Fruit fly (Drosophila melanogaster) whole organism, embryonic: ENCODE data around the gene CG31321.

ENCODE experiments used
- Antp ChIP-seq: fragments of 200-800 bp; sonication (Bioruptor generic); optimal IDR thresholded peaks from 3 replicates; lab custom pipeline; 2016; ENCODE audit warnings: missing biosample characterization, missing genetic modification characterization
- Awh ChIP-seq: fragments of 200-800 bp; sonication (Bioruptor generic); IDR thresholded peaks from 2 replicates; pipeline ENCODE4, ENCODE4 v1.3.6; 2022; ENCODE audit warnings: missing biosample characterization, missing genetic modification characterization
- Bgb ChIP-seq: fragments of 200-800 bp; sonication (Bioruptor generic); IDR thresholded peaks from 2 replicates; pipeline ENCODE4 v1.3.6; 2022; ENCODE audit warnings: missing biosample characterization, missing genetic modification characterization; ENCODE audit not compliant: partially characterized antibody
- CG10565 ChIP-seq: fragments of 200-800 bp; sonication (Bioruptor generic); optimal IDR thresholded peaks from 3 replicates; lab custom pipeline; 2016; ENCODE audit warnings: missing biosample characterization, mild to moderate bottlenecking, missing genetic modification characterization
- CG11093 ChIP-seq: fragments of 200-800 bp; sonication (Bioruptor generic); IDR thresholded peaks from 3 replicates; pipeline ENCODE4 v1.3.6; 2022; ENCODE audit warnings: missing biosample characterization, missing genetic modification characterization
- CG13287 ChIP-seq: fragments of 200-800 bp; sonication (Bioruptor generic); IDR thresholded peaks from 2 replicates; pipeline ENCODE4 v1.3.6; 2022; ENCODE audit warnings: missing biosample characterization, missing genetic modification characterization; ENCODE audit not compliant: partially characterized antibody
- CG15011 ChIP-seq: fragments of 200-800 bp; sonication (Bioruptor generic); optimal IDR thresholded peaks from 3 replicates; lab custom pipeline; 2018; ENCODE audit warnings: missing biosample characterization, mild to moderate bottlenecking, missing genetic modification characterization
- CG15479 ChIP-seq: fragments of 200-800 bp; sonication (Bioruptor generic); optimal IDR thresholded peaks from 3 replicates; lab custom pipeline; 2019; ENCODE audit warnings: missing biosample characterization, mild to moderate bottlenecking, missing genetic modification characterization, moderate library complexity
- CG15601 ChIP-seq: fragments of 200-800 bp; sonication (Bioruptor generic); optimal IDR thresholded peaks from 3 replicates; lab custom pipeline; 2019; ENCODE audit warnings: missing biosample characterization, mild to moderate bottlenecking, missing genetic modification characterization, moderate library complexity
- CG16813 ChIP-seq: fragments of 200-800 bp; sonication (Bioruptor generic); IDR thresholded peaks from 3 replicates; pipeline ENCODE4 v1.3.6; 2022; ENCODE audit warnings: missing biosample characterization, missing genetic modification characterization; ENCODE audit not compliant: partially characterized antibody
- CG17802 ChIP-seq: fragments of 200-800 bp; sonication (Bioruptor generic); optimal IDR thresholded peaks from 2 replicates; lab custom pipeline; 2018; ENCODE audit warnings: missing biosample characterization, mild to moderate bottlenecking, missing genetic modification characterization, moderate library complexity
- CG18476 ChIP-seq: fragments of 200-800 bp; sonication (Bioruptor generic); optimal IDR thresholded peaks from 2 replicates; lab custom pipeline; 2016; ENCODE audit warnings: missing biosample characterization, mild to moderate bottlenecking, missing genetic modification characterization
- CG2875 ChIP-seq: fragments of 200-800 bp; sonication (Bioruptor generic); optimal IDR thresholded peaks from 2 replicates; lab custom pipeline; 2017; ENCODE audit warnings: missing biosample characterization, mild to moderate bottlenecking, missing genetic modification characterization, missing genetic modification reagents
- CG2889 ChIP-seq: fragments of 200-800 bp; sonication (Bioruptor generic); IDR thresholded peaks from 3 replicates; pipeline ENCODE4 v1.3.6; 2022; ENCODE audit warnings: missing biosample characterization, missing genetic modification characterization
- CG30431 ChIP-seq: fragments of 200-800 bp; sonication (Bioruptor generic); optimal IDR thresholded peaks from 2 replicates; lab custom pipeline; 2017; ENCODE audit warnings: missing biosample characterization, missing genetic modification characterization
- CG3847 ChIP-seq: fragments of 200-800 bp; sonication (Bioruptor generic); IDR thresholded peaks from 2 replicates; pipeline ENCODE4 v1.3.6; 2022; ENCODE audit warnings: missing biosample characterization, missing genetic modification characterization
- CG43689 ChIP-seq: fragments of 200-800 bp; sonication (Bioruptor generic); IDR thresholded peaks from 2 replicates; pipeline ENCODE4 v1.3.6; 2022; ENCODE audit warnings: missing biosample characterization, missing genetic modification characterization
- CG4424 ChIP-seq: fragments of 200-800 bp; sonication (Bioruptor generic); optimal IDR thresholded peaks from 3 replicates; lab custom pipeline; 2016; ENCODE audit warnings: missing biosample characterization, missing genetic modification characterization
- CG4707 ChIP-seq: fragments of 200-800 bp; sonication (Bioruptor generic); optimal IDR thresholded peaks from 2 replicates; lab custom pipeline; 2018; ENCODE audit warnings: missing biosample characterization, mild to moderate bottlenecking, missing genetic modification characterization, moderate library complexity
- CG4820 ChIP-seq: fragments of 200-800 bp; sonication (Bioruptor generic); optimal IDR thresholded peaks from 3 replicates; lab custom pipeline; 2016; ENCODE audit warnings: missing biosample characterization, missing genetic modification characterization
- CG6272 ChIP-seq: fragments of 200-800 bp; sonication (Bioruptor generic); IDR thresholded peaks from 2 replicates; pipeline ENCODE4 v1.3.6; 2022; ENCODE audit warnings: missing biosample characterization, missing genetic modification characterization
- CG7928 ChIP-seq: fragments of 200-800 bp; sonication (Bioruptor generic); optimal IDR thresholded peaks from 2 replicates; lab custom pipeline; 2017; ENCODE audit warnings: missing biosample characterization, mild to moderate bottlenecking, missing genetic modification characterization
- CG9215 ChIP-seq: fragments of 200-800 bp; sonication (Bioruptor generic); IDR thresholded peaks from 2 replicates; pipeline ENCODE4 v1.3.6; 2022; ENCODE audit warnings: missing biosample characterization, missing genetic modification characterization
- CG9876 ChIP-seq: fragments of 200-800 bp; sonication (Bioruptor generic); optimal IDR thresholded peaks from 2 replicates; lab custom pipeline; 2016; ENCODE audit warnings: missing biosample characterization, missing genetic modification characterization
- Deaf1 ChIP-seq: fragments of 200-800 bp; optimal IDR thresholded peaks from 3 replicates; lab custom pipeline; 2019; ENCODE audit warnings: missing biosample characterization, mild to moderate bottlenecking, missing genetic modification characterization, moderate library complexity
- Dref ChIP-seq: fragments of 200-800 bp; sonication (Bioruptor generic); IDR thresholded peaks from 2 replicates; pipeline ENCODE4 v1.3.6; 2022; ENCODE audit warnings: missing biosample characterization, missing genetic modification characterization
- E2f2 ChIP-seq: fragments of 200-800 bp; sonication (Bioruptor generic); IDR thresholded peaks from 2 replicates; pipeline ENCODE4 v1.3.6; 2022; ENCODE audit warnings: missing biosample characterization, missing genetic modification characterization
- Lpt ChIP-seq: fragments of >200 bp; optimal IDR thresholded peaks from 2 replicates; lab custom pipeline; 2018; ENCODE audit warnings: missing biosample characterization, missing genetic modification characterization
- Med ChIP-seq: fragments of 200-800 bp; sonication (Bioruptor generic); peaks from one replicate; lab custom pipeline; 2016; ENCODE audit warnings: missing biosample characterization, missing genetic modification characterization, mild to moderate bottlenecking, inconsistent platforms, moderate library complexity
- Meics ChIP-seq: fragments of 200-800 bp; sonication (Bioruptor generic); optimal IDR thresholded peaks from 2 replicates; lab custom pipeline; 2017; ENCODE audit warnings: missing biosample characterization, mild to moderate bottlenecking, missing genetic modification characterization
- NK7.1 ChIP-seq: fragments of 200-800 bp; sonication (Bioruptor generic); optimal IDR thresholded peaks from 3 replicates; lab custom pipeline; 2016; ENCODE audit warnings: missing biosample characterization, missing genetic modification characterization
- Stat92E ChIP-seq, 3 experiments: fragments of >200 bp in 2 of 3; fragments of 200-800 bp in 1 of 3; sonication (Bioruptor generic) in 1 of 3; optimal IDR thresholded peaks; 2 replicates each; lab custom pipeline; 2017 to 2019; ENCODE audit warnings: missing biosample characterization in 3 of 3, missing genetic modification characterization in 3 of 3, mild to moderate bottlenecking in 1 of 3, moderate library complexity in 1 of 3
- Xrp1 ChIP-seq: fragments of 200-800 bp; sonication (Bioruptor generic); IDR thresholded peaks from 2 replicates; pipeline ENCODE4 v1.3.6; 2022; ENCODE audit warnings: missing biosample characterization, missing genetic modification characterization
- amos ChIP-seq: fragments of 200-800 bp; sonication (Bioruptor generic); IDR thresholded peaks from 2 replicates; pipeline ENCODE4 v1.3.6; 2022; ENCODE audit warnings: missing biosample characterization, missing genetic modification characterization; ENCODE audit not compliant: partially characterized antibody
- dmrt99B ChIP-seq: fragments of 200-800 bp; sonication (Bioruptor generic); optimal IDR thresholded peaks from 2 replicates; lab custom pipeline; 2018; ENCODE audit warnings: missing biosample characterization, mild to moderate bottlenecking, missing genetic modification characterization, moderate library complexity
- dysf ChIP-seq: fragments of 200-800 bp; sonication (Bioruptor generic); IDR thresholded peaks from 3 replicates; pipeline ENCODE4 v1.3.6; 2022; ENCODE audit warnings: missing biosample characterization, missing genetic modification characterization
- ems ChIP-seq: fragments of 200-800 bp; sonication (Bioruptor generic); optimal IDR thresholded peaks from 3 replicates; lab custom pipeline; 2016; ENCODE audit warnings: missing biosample characterization, missing genetic modification characterization
- fru ChIP-seq: fragments of >200 bp; optimal IDR thresholded peaks from 2 replicates; lab custom pipeline; 2017
- gce ChIP-seq: fragments of 200-800 bp; sonication (Bioruptor generic); IDR thresholded peaks from 3 replicates; pipeline ENCODE4 v1.3.6; 2022; ENCODE audit warnings: missing biosample characterization, missing genetic modification characterization
- gcm2 ChIP-seq: fragments of 200-800 bp; sonication (Bioruptor generic); optimal IDR thresholded peaks from 2 replicates; lab custom pipeline; 2016; ENCODE audit warnings: missing biosample characterization, missing genetic modification characterization
- lilli ChIP-seq: fragments of 200-800 bp; sonication (Bioruptor generic); optimal IDR thresholded peaks from 3 replicates; lab custom pipeline; 2016; ENCODE audit warnings: missing biosample characterization, missing genetic modification characterization
- luna ChIP-seq: fragments of 200-800 bp; sonication (Bioruptor generic); optimal IDR thresholded peaks from 2 replicates; lab custom pipeline; 2016; ENCODE audit warnings: missing biosample characterization, missing genetic modification characterization
- mirr ChIP-seq: fragments of 200-800 bp; sonication (Bioruptor generic); optimal IDR thresholded peaks from 3 replicates; lab custom pipeline; 2018; ENCODE audit warnings: missing biosample characterization, mild to moderate bottlenecking, missing genetic modification characterization
- nau ChIP-seq: fragments of 200-800 bp; sonication (Bioruptor generic); optimal IDR thresholded peaks from 3 replicates; lab custom pipeline; 2017; ENCODE audit warnings: missing biosample characterization, mild to moderate bottlenecking, missing genetic modification characterization, missing genetic modification reagents
- nerfin-1 ChIP-seq: fragments of 200-800 bp; sonication (Bioruptor generic); optimal IDR thresholded peaks from 3 replicates; lab custom pipeline; 2019; ENCODE audit warnings: missing biosample characterization, mild to moderate bottlenecking, missing genetic modification characterization, moderate library complexity
- pho ChIP-seq: fragments of 200-800 bp; sonication (Bioruptor generic); optimal IDR thresholded peaks from 2 replicates; lab custom pipeline; 2016; ENCODE audit warnings: missing biosample characterization, missing genetic modification characterization
- pita ChIP-seq: fragments of 200-800 bp; sonication (Bioruptor generic); optimal IDR thresholded peaks from 2 replicates; lab custom pipeline; 2017; ENCODE audit warnings: missing biosample characterization, mild to moderate bottlenecking, missing genetic modification characterization
- usp ChIP-seq: fragments of >200 bp; optimal IDR thresholded peaks from 2 replicates; lab custom pipeline; 2017; ENCODE audit warnings: missing biosample characterization, missing genetic modification characterization
- zen2 ChIP-seq: fragments of 200-800 bp; sonication (Bioruptor generic); IDR thresholded peaks from 3 replicates; pipeline ENCODE4 v1.3.6; 2022; ENCODE audit warnings: missing biosample characterization, missing genetic modification characterization; ENCODE audit not compliant: partially characterized antibody

Gene CG31321

dm6 chr3R:14326250-14327112 lies 16.3 kb downstream of the CG31321 start, which contains the start of the genes Afti and ATPsynE (continued):
- TF ChIP-seq Dref (GFP tag; lab: Robert Waterston, UW): peak; percentile 82
- no peak for TF ChIP-seq dmrt99B (tag; lab: Kevin White, UChicago)
- no peak for TF ChIP-seq pita (GFP tag; lab: Kevin White, UChicago)
- TF ChIP-seq zen2 (GFP tag; lab: Robert Waterston, UW): no peak; the same call in 2 of the 3 replicates
- peak; percentile 62 for TF ChIP-seq CG9876
- TF ChIP-seq fru: no peak
- peak; percentile 56 for TF ChIP-seq Meics (GFP tag; lab: Kevin White, UChicago)
- TF ChIP-seq CG4707 (GFP tag; lab: Kevin White, UChicago): no peak
- peak; percentile 49 for TF ChIP-seq luna (GFP tag; lab: Kevin White, UChicago)
- peak; percentile 69 for TF ChIP-seq CG16813 (GFP tag; lab: Robert Waterston, UW)
- peak; percentile 48 for TF ChIP-seq CG4820 (GFP tag; lab: Kevin White, UChicago)
- no peak for TF ChIP-seq Stat92E (GFP tag; optimal IDR thresholded peaks at IDR 0.05; lab: Kevin White, UChicago)
- TF ChIP-seq CG43689 (GFP tag; lab: Robert Waterston, UW): peak; percentile 29; the same call in 1 of the 2 replicates
- TF ChIP-seq CG30431: no peak
- peak; percentile 60 for TF ChIP-seq CG15601 (tag; lab: Kevin White, UChicago)
- TF ChIP-seq Deaf1 (tag; lab: Kevin White, UChicago): no peak
- no peak for TF ChIP-seq NK7.1 (GFP tag; lab: Kevin White, UChicago)
- peak; percentile 64 for TF ChIP-seq CG9215 (GFP tag; lab: Robert Waterston, UW)
- no peak for TF ChIP-seq usp (GFP tag; lab: Kevin White, UChicago)
- TF ChIP-seq CG3847 (GFP tag; lab: Robert Waterston, UW): peak; percentile 83
- peak; percentile 17 for TF ChIP-seq CG7928
- peak; percentile 65; the same call in 2 of the 3 replicates for TF ChIP-seq dysf (GFP tag; lab: Robert Waterston, UW)
- peak; percentile 43 for TF ChIP-seq CG10565 (GFP tag; lab: Kevin White, UChicago)
- peak; percentile 65; the same call in 1 of the 2 replicates for TF ChIP-seq Xrp1 (GFP tag; lab: Robert Waterston, UW)
- no peak for TF ChIP-seq Lpt (GFP tag; lab: Kevin White, UChicago)
- TF ChIP-seq CG15011 (GFP tag; lab: Kevin White, UChicago): no peak
- TF ChIP-seq CG18476 (GFP tag; lab: Kevin White, UChicago): peak; percentile 22
- TF ChIP-seq CG15479: no peak
- TF ChIP-seq Med (GFP tag; lab: Kevin White, UChicago): peak; percentile 97
- peak; percentile 50; the same call in 1 of the 3 replicates for TF ChIP-seq CG11093 (GFP tag; lab: Robert Waterston, UW)
- no peak for TF ChIP-seq CG2875 (GFP tag; lab: Kevin White, UChicago)
- TF ChIP-seq nau (GFP tag; lab: Kevin White, UChicago): no peak
- TF ChIP-seq lilli: peak; percentile 76
- peak; percentile 76 for TF ChIP-seq amos (GFP tag; lab: Robert Waterston, UW)
- TF ChIP-seq E2f2: peak; percentile 68
- TF ChIP-seq gce (GFP tag; lab: Robert Waterston, UW): 0 out of 3 replicates have a peak, but pooled peaks have one; percentile 19
- TF ChIP-seq CG2889 (GFP tag; lab: Robert Waterston, UW): peak; percentile 64
- peak; percentile 67 for TF ChIP-seq CG6272 (GFP tag; lab: Robert Waterston, UW)
- TF ChIP-seq CG13287: peak; percentile 65
- TF ChIP-seq Bgb: peak; percentile 82
- TF ChIP-seq nerfin-1 (tag; lab: Kevin White, UChicago): peak; percentile 98
- TF ChIP-seq CG4424 (GFP tag; lab: Kevin White, UChicago): peak; percentile 64
- TF ChIP-seq Awh (GFP tag; lab: Robert Waterston, UW): no peak
- TF ChIP-seq Antp: peak; percentile 67
- TF ChIP-seq CG17802 (tag; lab: Kevin White, UChicago): peak; percentile 13
- TF ChIP-seq mirr: peak; percentile 46
- TF ChIP-seq pho: peak; percentile 68
- no peak for TF ChIP-seq gcm2 (GFP tag; lab: Kevin White, UChicago)
- peak; percentile 65 for TF ChIP-seq ems (GFP tag; lab: Kevin White, UChicago)
